Fruit fly (Drosophila melanogaster): ENCODE measurements around the gene crq.

crq gene

DNA sequence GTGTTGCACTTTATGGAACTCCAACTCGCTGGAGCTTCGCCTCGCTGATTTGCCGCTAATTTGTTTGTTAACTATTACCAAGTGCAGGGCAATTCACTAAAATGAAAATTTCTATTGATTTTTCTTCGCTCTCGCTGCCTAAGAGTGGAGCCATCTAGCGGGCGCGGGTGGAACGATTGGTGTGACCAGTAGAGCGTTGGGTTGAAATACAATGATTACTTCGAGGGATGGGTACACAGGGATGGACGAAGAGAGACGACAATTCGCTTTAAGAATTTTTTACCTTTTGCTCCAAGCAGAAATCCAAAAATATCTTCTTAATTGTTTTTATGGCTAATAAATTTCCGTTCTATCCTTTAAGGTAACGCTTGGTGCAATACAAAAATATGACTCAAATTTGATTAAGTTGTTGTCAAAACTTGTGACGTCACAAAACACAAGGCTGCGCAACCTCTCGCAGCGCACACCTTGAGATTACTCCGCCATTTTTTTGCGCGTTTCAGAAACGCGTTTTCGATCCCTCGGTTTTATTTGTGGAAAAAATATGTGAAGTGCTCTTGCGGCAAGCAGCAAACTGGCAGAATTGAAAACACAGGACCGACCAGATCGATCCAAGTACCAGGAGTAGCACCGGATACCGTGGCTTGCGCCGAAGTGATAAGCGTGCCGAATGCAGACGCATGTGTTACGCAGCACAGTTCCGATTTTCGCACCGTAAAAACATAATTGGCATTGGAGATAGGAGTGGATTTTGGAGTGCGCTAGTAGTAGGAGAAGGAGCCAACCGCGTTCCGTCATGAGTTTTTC is 38.0 kb downstream of the crq start, which contains the start of the genes AP-2alpha and ebi:
Gene AP-2alpha, minus strand, starts transcription at position 185 of the 807 bp plus-strand sequence.
Gene ebi, plus strand, starts transcription at position 475 of the 807 bp plus-strand sequence.
- TF ChIP-seq pan (optimal IDR thresholded peaks at IDR 0.05), result no peak
- peak; percentile 17 for TF ChIP-seq CG32264 (GFP tag; optimal IDR thresholded peaks at IDR 0.05)
- TF ChIP-seq N (GFP tag; optimal IDR thresholded peaks at IDR 0.05), result no peak
- no peak for TF ChIP-seq Hnf4 (GFP tag; optimal IDR thresholded peaks at IDR 0.05)
- peak; percentile 97 for TF ChIP-seq woc (GFP tag; optimal IDR thresholded peaks at IDR 0.05)
- TF ChIP-seq jim (GFP tag; optimal IDR thresholded peaks at IDR 0.05), result no peak
- peak; percentile 88 for TF ChIP-seq HLH106 (tag; optimal IDR thresholded peaks at IDR 0.05)
- TF ChIP-seq Hr78 (GFP tag; optimal IDR thresholded peaks at IDR 0.05), result no peak
- peak; percentile 88 for TF ChIP-seq Sp1 (GFP tag; optimal IDR thresholded peaks at IDR 0.05)
- peak; percentile 73 for TF ChIP-seq CG9705 (GFP tag; optimal IDR thresholded peaks at IDR 0.05)
- peak; percentile 81 for TF ChIP-seq dmrt93B (GFP tag; optimal IDR thresholded peaks at IDR 0.05)
- peak; percentile 89 for TF ChIP-seq ey (GFP tag; optimal IDR thresholded peaks at IDR 0.05)
- TF ChIP-seq GATAd (GFP tag; optimal IDR thresholded peaks at IDR 0.05), result no peak
- TF ChIP-seq OdsH (GFP tag; optimal IDR thresholded peaks at IDR 0.05), result peak; percentile 82
- TF ChIP-seq sv (GFP tag; optimal IDR thresholded peaks at IDR 0.05), result peak; percentile 86
- TF ChIP-seq tai (GFP tag; optimal IDR thresholded peaks at IDR 0.05), result no peak
- TF ChIP-seq dl (GFP tag; optimal IDR thresholded peaks at IDR 0.05; ENCODE audit: insufficient read depth in 1 of 2, partially characterized antibody in 2 of 2), result no peak
- no peak for TF ChIP-seq brk (GFP tag; optimal IDR thresholded peaks at IDR 0.05)
- TF ChIP-seq Rel (GFP tag; optimal IDR thresholded peaks at IDR 0.05), result no peak
- TF ChIP-seq Rel (tag; optimal IDR thresholded peaks at IDR 0.05), result peak; percentile 60
- TF ChIP-seq foxo (GFP tag; optimal IDR thresholded peaks at IDR 0.05), result peak in 1 of 2 experiments; percentile 90
- TF ChIP-seq Hr83 (GFP tag; optimal IDR thresholded peaks at IDR 0.05; ENCODE audit: poor library complexity, severe bottlenecking), result no peak
- TF ChIP-seq rgr (GFP tag; optimal IDR thresholded peaks at IDR 0.05), result peak; percentile 83
- peak; percentile 89 for TF ChIP-seq h (GFP tag; optimal IDR thresholded peaks at IDR 0.05)
- TF ChIP-seq Mio (GFP tag; optimal IDR thresholded peaks at IDR 0.05), result no peak
- TF ChIP-seq dsf (GFP tag; optimal IDR thresholded peaks at IDR 0.05; ENCODE audit: borderline replicate concordance), result peak; percentile 69
- peak; percentile 94 for TF ChIP-seq fru (GFP tag; optimal IDR thresholded peaks at IDR 0.05)
- peak; percentile 75 for TF ChIP-seq psq (GFP tag; optimal IDR thresholded peaks at IDR 0.05)
- peak; percentile 71 for TF ChIP-seq Jra (GFP tag; optimal IDR thresholded peaks at IDR 0.05)
- TF ChIP-seq Dfd (GFP tag; optimal IDR thresholded peaks at IDR 0.05), result no peak
- peak; percentile 89 for TF ChIP-seq br (GFP tag; optimal IDR thresholded peaks at IDR 0.05)
- no peak for TF ChIP-seq Dif (GFP tag; optimal IDR thresholded peaks at IDR 0.05; ENCODE audit: partially characterized antibody)
- TF ChIP-seq Myc (optimal IDR thresholded peaks at IDR 0.05), result no peak
- no peak for TF ChIP-seq Abd-B (GFP tag; optimal IDR thresholded peaks at IDR 0.05)

DNA sequence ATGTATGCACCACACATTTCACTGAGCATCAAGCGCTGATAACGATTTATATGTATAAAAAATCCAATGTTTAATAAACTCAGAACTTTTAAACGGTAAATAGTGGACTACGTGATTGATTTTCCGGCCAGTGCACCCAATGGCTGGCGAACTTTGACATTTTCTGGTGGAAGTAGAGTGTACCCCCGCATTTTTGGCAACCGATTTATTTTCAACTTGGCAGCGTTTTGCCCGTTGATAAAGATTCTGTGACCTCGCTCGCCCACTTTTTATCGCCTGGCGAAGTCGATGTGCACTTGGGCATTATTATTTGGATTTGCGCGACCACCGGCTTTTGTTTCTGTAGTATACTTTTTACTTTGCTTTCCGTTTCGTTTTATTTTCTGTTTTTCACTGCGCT is 38.9 kb downstream of the crq start:
- TF ChIP-seq dl (GFP tag; optimal IDR thresholded peaks at IDR 0.05; ENCODE audit: insufficient read depth in 1 of 2, partially characterized antibody in 2 of 2), result no peak
- no peak for TF ChIP-seq Dif (GFP tag; optimal IDR thresholded peaks at IDR 0.05; ENCODE audit: partially characterized antibody)
- no peak for TF ChIP-seq woc (GFP tag; optimal IDR thresholded peaks at IDR 0.05)
- no peak for TF ChIP-seq Mio (GFP tag; optimal IDR thresholded peaks at IDR 0.05)
- TF ChIP-seq usp (GFP tag; optimal IDR thresholded peaks at IDR 0.05), result no peak
- TF ChIP-seq ey (GFP tag; optimal IDR thresholded peaks at IDR 0.05), result no peak
- TF ChIP-seq h (GFP tag; optimal IDR thresholded peaks at IDR 0.05), result no peak
- no peak for TF ChIP-seq N (GFP tag; optimal IDR thresholded peaks at IDR 0.05)
- TF ChIP-seq br (GFP tag; optimal IDR thresholded peaks at IDR 0.05), result no peak
- no peak for TF ChIP-seq Rel (GFP tag; optimal IDR thresholded peaks at IDR 0.05)
- TF ChIP-seq Rel (tag; optimal IDR thresholded peaks at IDR 0.05), result no peak
- TF ChIP-seq Sp1 (GFP tag; optimal IDR thresholded peaks at IDR 0.05), result no peak
- no peak for TF ChIP-seq dmrt93B (GFP tag; optimal IDR thresholded peaks at IDR 0.05)
- TF ChIP-seq GATAd (GFP tag; optimal IDR thresholded peaks at IDR 0.05), result no peak
- TF ChIP-seq Hnf4 (GFP tag; optimal IDR thresholded peaks at IDR 0.05), result no peak

DNA sequence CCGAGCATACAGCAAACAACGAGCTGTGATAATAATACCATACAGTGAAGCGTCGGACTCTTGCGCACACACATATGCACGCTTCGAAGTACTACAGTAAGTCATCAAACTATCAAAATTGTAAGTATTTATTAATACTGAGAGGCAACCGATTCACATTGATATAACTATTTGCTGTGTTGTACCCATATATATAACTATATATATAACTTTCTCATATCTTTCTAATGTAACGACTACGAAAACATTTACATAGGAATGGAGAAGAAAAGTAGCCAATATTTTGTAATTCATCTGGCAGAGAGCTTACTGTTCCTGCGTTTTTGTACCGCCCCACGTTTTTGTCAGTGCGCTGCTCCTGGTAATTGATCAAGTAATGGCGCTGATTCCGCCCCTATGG is 39.9 kb downstream of the crq start:
- TF ChIP-seq Vsx2 (GFP tag; optimal IDR thresholded peaks at IDR 0.05; ENCODE audit: partially characterized antibody) (no peak), ey (GFP tag; optimal IDR thresholded peaks at IDR 0.05) (peak; percentile 2)

All from whole organism, wandering third instar larva.